Fruit fly (Drosophila melanogaster) whole organism: ENCODE measurements around the gene CG15177.

Experiments used
- CG8478 ChIP-seq: fragments of >200 bp; optimal IDR thresholded peaks from 2 replicates; lab custom pipeline; 2018; ENCODE audit warnings: inconsistent platforms
- EcR ChIP-seq, 2 experiments: fragments of >200 bp; optimal IDR thresholded peaks; 2 replicates each; lab custom pipeline; 2017; ENCODE audit warnings: missing biosample characterization in 2 of 2, missing genetic modification characterization in 2 of 2, missing genetic modification reagents in 2 of 2
- pan ChIP-seq: fragments of >200 bp; optimal IDR thresholded peaks from 2 replicates; lab custom pipeline; 2017
- psq ChIP-seq: fragments of >200 bp; optimal IDR thresholded peaks from 2 replicates; lab custom pipeline; 2017

- TF ChIP-seq pan (lab: Kevin White, UChicago) = no peak
- no peak for TF ChIP-seq CG8478 (lab: Kevin White, UChicago)
- TF ChIP-seq psq (lab: Kevin White, UChicago) = no peak
- TF ChIP-seq EcR (GFP tag; optimal IDR thresholded peaks at IDR 0.05; lab: Kevin White, UChicago) = no peak
Observed at dm6 chr3R:6605142-6605541, 24.0 kb downstream of the CG15177 start.
